Worm (Caenorhabditis elegans) whole organism, late embryonic: ENCODE results near the gene T03F6.9.

Experiments used
- ama-1 ChIP-seq: fragments of 150-350 bp; optimal IDR thresholded peaks from 2 replicates; lab custom pipeline; 2014
- ceh-9 ChIP-seq: sonication (generic microtip); optimal IDR thresholded peaks from 2 replicates; lab custom pipeline; 2016; ENCODE audit warnings: mild to moderate bottlenecking, missing genetic modification characterization, inconsistent platforms, missing compliant biosample characterization
- dmd-4 ChIP-seq: sonication (generic microtip); optimal IDR thresholded peaks from 2 replicates; lab custom pipeline; 2016; ENCODE audit warnings: borderline replicate concordance, missing genetic modification characterization, missing compliant biosample characterization
- ets-4 ChIP-seq: sonication (generic microtip); optimal IDR thresholded peaks from 2 replicates; lab custom pipeline; 2016; ENCODE audit warnings: missing genetic modification characterization, missing compliant biosample characterization
- fkh-10 ChIP-seq: fragments of 150-350 bp; optimal IDR thresholded peaks from 2 replicates; lab custom pipeline; 2014; ENCODE audit warnings: missing biosample characterization, missing genetic modification reagents, missing genetic modification characterization
- hlh-8 ChIP-seq: sonication (generic microtip); optimal IDR thresholded peaks from 2 replicates; lab custom pipeline; 2016; ENCODE audit warnings: missing genotype, missing genetic modification characterization, missing compliant biosample characterization
- madf-2 ChIP-seq: sonication (generic microtip); optimal IDR thresholded peaks from 2 replicates; lab custom pipeline; 2017; ENCODE audit warnings: missing genetic modification characterization, missing compliant biosample characterization
- pha-2 ChIP-seq: sonication (generic microtip); optimal IDR thresholded peaks from 2 replicates; lab custom pipeline; 2017; ENCODE audit warnings: mild to moderate bottlenecking, missing genetic modification characterization, missing compliant biosample characterization
- pqm-1 ChIP-seq: sonication (generic microtip); optimal IDR thresholded peaks from 2 replicates; lab custom pipeline; 2016; ENCODE audit warnings: missing genetic modification characterization, missing compliant biosample characterization
- sdc-2 ChIP-seq: sonication (generic microtip); optimal IDR thresholded peaks from 2 replicates; lab custom pipeline; 2016; ENCODE audit warnings: missing genotype, missing genetic modification characterization, missing compliant biosample characterization
- syd-9 ChIP-seq: sonication (generic microtip); optimal IDR thresholded peaks from 2 replicates; lab custom pipeline; 2016; ENCODE audit warnings: mild to moderate bottlenecking, missing genetic modification characterization, moderate library complexity, missing compliant biosample characterization
- zip-5 ChIP-seq: sonication (generic microtip); optimal IDR thresholded peaks from 2 replicates; lab custom pipeline; 2016; ENCODE audit warnings: missing genetic modification characterization, missing compliant biosample characterization

DNA sequence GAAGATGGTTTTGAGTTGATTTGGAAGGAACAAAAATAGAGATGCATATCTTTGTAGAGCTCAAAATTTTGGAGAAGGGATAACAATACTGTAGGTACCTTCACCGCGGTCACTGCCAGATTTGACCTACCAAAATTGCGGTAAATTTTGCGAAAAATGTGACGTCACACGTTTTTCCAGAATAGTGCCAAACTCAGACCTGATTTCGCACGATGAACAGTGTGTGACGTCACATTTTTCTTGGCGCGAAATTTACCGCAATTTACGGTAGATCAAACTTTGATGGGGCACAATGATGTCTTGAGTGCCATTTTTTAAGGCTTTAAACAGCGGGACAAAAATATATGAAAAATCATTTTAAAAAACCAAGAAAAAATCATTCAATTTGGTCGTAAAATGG, 42.0 kb downstream of the T03F6.9 start:
- TF ChIP-seq syd-9 (tag; lab: Kevin White, UChicago) (no peak), sdc-2 (no peak), hlh-8 (no peak), dmd-4 (tag; lab: Kevin White, UChicago) (no peak), pqm-1 (tag; lab: Kevin White, UChicago) (no peak), madf-2 (tag; lab: Kevin White, UChicago) (no peak), pha-2 (tag; lab: Kevin White, UChicago) (no peak), ets-4 (tag; lab: Kevin White, UChicago) (no peak), fkh-10 (GFP tag; lab: Kevin White, UChicago) (no peak), zip-5 (tag; lab: Kevin White, UChicago) (no peak), ceh-9 (no peak), ama-1 (lab: Kevin White, UChicago) (no peak)
